Fruit fly (Drosophila melanogaster): ENCODE measurements around the gene Fntb.
A peak's percentile ranks its signal among the peaks of the same experiment; 100 is the strongest.

Gene Fntb

DNA sequence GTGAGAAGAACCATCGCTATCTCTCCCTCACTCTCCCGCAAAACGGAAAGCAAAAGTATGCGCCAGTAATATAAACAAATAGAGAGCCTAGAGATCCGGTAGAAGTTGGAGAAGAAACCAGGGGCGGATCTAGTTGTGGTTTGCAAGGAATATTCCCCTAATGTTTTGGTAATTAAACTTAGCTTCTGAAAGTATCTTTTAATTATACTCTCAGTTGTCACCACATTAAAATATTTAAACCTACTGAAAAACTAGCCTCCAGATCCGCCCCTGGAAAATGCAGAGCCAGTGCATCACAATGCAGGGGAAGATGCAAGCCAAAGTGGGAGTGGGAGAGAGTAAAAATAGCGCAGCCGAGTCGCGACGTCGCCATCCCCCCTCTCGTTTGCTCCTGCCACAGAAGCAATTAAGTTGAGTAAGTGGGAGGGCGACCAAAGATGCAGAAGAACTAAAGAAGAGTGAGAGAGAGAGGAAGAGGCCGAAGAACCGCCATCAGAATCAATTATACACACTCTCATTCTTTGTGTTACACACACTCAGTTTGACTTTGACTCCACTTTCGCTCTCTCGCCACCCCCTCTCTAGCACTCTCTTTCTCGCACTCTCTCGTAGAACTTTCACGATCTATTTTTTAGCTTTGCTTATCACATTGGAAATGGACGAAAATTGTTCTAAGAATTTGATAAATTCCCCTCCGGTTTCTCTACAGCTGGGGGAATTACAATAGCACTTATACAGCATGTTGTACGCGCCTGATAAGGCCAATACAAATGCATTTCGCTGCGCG is 16.6 kb downstream of the Fntb start (continued):
- peak; percentile 78 for TF ChIP-seq CG9932 (GFP tag; IDR thresholded peaks at IDR 0.05)
- TF ChIP-seq CG5245 (GFP tag; optimal IDR thresholded peaks at IDR 0.05), result peak; percentile 96
- no peak for TF ChIP-seq CG34376 (GFP tag; optimal IDR thresholded peaks at IDR 0.05)
- 0 out of 4 replicates have a peak, but pooled peaks have one; percentile 44 for TF ChIP-seq chinmo (GFP tag; IDR thresholded peaks at IDR 0.05; ENCODE audit: partially characterized antibody)
- peak; percentile 95 for TF ChIP-seq Rx (GFP tag; IDR thresholded peaks at IDR 0.05)
- TF ChIP-seq chif (GFP tag; optimal IDR thresholded peaks at IDR 0.05), result peak; percentile 93 to 96
- TF ChIP-seq aop (GFP tag; IDR thresholded peaks at IDR 0.05), result peak; percentile 95
- TF ChIP-seq B-H2 (GFP tag; optimal IDR thresholded peaks at IDR 0.05), result peak; percentile 58
- peak; percentile 99 for TF ChIP-seq Med (GFP tag)
- TF ChIP-seq CG13123 (GFP tag; optimal IDR thresholded peaks at IDR 0.05), result peak; percentile 66
- peak; percentile 78 for TF ChIP-seq Mes4 (GFP tag; optimal IDR thresholded peaks at IDR 0.05)
- TF ChIP-seq Camta (GFP tag; optimal IDR thresholded peaks at IDR 0.05), result peak; percentile 88
- TF ChIP-seq Fer3 (tag; optimal IDR thresholded peaks at IDR 0.05), result peak; percentile 88
- peak; percentile 53; the same call in 1 of the 2 replicates for TF ChIP-seq CkIIα-i1 (GFP tag; IDR thresholded peaks at IDR 0.05)
- no peak for TF ChIP-seq Dfd (GFP tag; optimal IDR thresholded peaks at IDR 0.05)
- TF ChIP-seq mirr (GFP tag; optimal IDR thresholded peaks at IDR 0.05), result peak; percentile 46
- TF ChIP-seq CG11398 (GFP tag; optimal IDR thresholded peaks at IDR 0.05), result peak; percentile 81
- peak; percentile 68 for TF ChIP-seq Bgb (GFP tag; IDR thresholded peaks at IDR 0.05; ENCODE audit: partially characterized antibody)
- TF ChIP-seq Hmx (GFP tag; optimal IDR thresholded peaks at IDR 0.05), result peak; percentile 34
- TF ChIP-seq gcm2 (GFP tag; optimal IDR thresholded peaks at IDR 0.05), result peak; percentile 6
- TF ChIP-seq Mad (GFP tag; optimal IDR thresholded peaks at IDR 0.05), result peak; percentile 91
- no peak for TF ChIP-seq abd-A (tag; optimal IDR thresholded peaks at IDR 0.05)
- peak; percentile 83 for TF ChIP-seq sr (GFP tag; IDR thresholded peaks at IDR 0.05)
- peak; percentile 87 for TF ChIP-seq CG7357 (GFP tag; IDR thresholded peaks at IDR 0.05)
- TF ChIP-seq CG14860 (GFP tag; IDR thresholded peaks at IDR 0.05; ENCODE audit: partially characterized antibody), result peak; percentile 64
- peak; percentile 93 for TF ChIP-seq CG13624 (GFP tag; optimal IDR thresholded peaks at IDR 0.05)
- peak; percentile 72 for TF ChIP-seq CG17568 (GFP tag; optimal IDR thresholded peaks at IDR 0.05)
- TF ChIP-seq sima (GFP tag; optimal IDR thresholded peaks at IDR 0.05), result peak; percentile 77
- TF ChIP-seq CTCF (GFP tag; optimal IDR thresholded peaks at IDR 0.05), result peak; percentile 48
- TF ChIP-seq CG11695 (GFP tag; IDR thresholded peaks at IDR 0.05), result peak; percentile 79
- TF ChIP-seq sqz (GFP tag; optimal IDR thresholded peaks at IDR 0.05), result peak; percentile 91
- TF ChIP-seq grn (GFP tag; optimal IDR thresholded peaks at IDR 0.05), result no peak
- TF ChIP-seq bowl (GFP tag; IDR thresholded peaks at IDR 0.05), result peak; percentile 75
- peak; percentile 89 for TF ChIP-seq NC2β (GFP tag; optimal IDR thresholded peaks at IDR 0.05)
- peak; percentile 61 for TF ChIP-seq D19B (GFP tag; optimal IDR thresholded peaks at IDR 0.05)
- peak; percentile 96 for TF ChIP-seq dmrt99B (tag; optimal IDR thresholded peaks at IDR 0.05)
- TF ChIP-seq CG8924 (tag; optimal IDR thresholded peaks at IDR 0.05), result peak; percentile 95
- TF ChIP-seq pum (GFP tag; optimal IDR thresholded peaks at IDR 0.05), result peak; percentile 96
- TF ChIP-seq ken (GFP tag; IDR thresholded peaks at IDR 0.05), result peak; percentile 99
- TF ChIP-seq Rfx (GFP tag; IDR thresholded peaks at IDR 0.05), result peak; percentile 90
- TF ChIP-seq tgo (GFP tag; IDR thresholded peaks at IDR 0.05), result peak; percentile 92
- TF ChIP-seq CG14050 (GFP tag; IDR thresholded peaks at IDR 0.05), result peak; percentile 87
- TF ChIP-seq HmgZ (tag; optimal IDR thresholded peaks at IDR 0.05), result peak; percentile 80
- peak; percentile 94 for TF ChIP-seq Ada2b (GFP tag; IDR thresholded peaks at IDR 0.05)
- peak; percentile 74 for TF ChIP-seq Taf1 (GFP tag; IDR thresholded peaks at IDR 0.05)
- TF ChIP-seq E2f2 (GFP tag; IDR thresholded peaks at IDR 0.05), result peak; percentile 52; the same call in 1 of the 2 replicates
- peak; percentile 83 for TF ChIP-seq ERR (GFP tag; optimal IDR thresholded peaks at IDR 0.05)
- peak; percentile 85 for TF ChIP-seq CG31224 (GFP tag; IDR thresholded peaks at IDR 0.05)
- TF ChIP-seq prd (optimal IDR thresholded peaks at IDR 0.05), result no peak
- TF ChIP-seq prd (GFP tag; IDR thresholded peaks at IDR 0.05), result peak; percentile 97
- TF ChIP-seq lab (GFP tag; optimal IDR thresholded peaks at IDR 0.05), result peak; percentile 85

Data from whole organism, embryonic.